Worm (Caenorhabditis elegans) whole organism, L4/young adult: ENCODE data around the gene pha-2.

ENCODE experiments used
- W03F9.2 ChIP-seq: fragments of 150-350 bp; optimal IDR thresholded peaks from 2 replicates; lab custom pipeline; 2014; ENCODE audit warnings: missing biosample characterization, missing genetic modification characterization
- him-1 ChIP-seq: sonication (generic microtip); optimal IDR thresholded peaks from 2 replicates; lab custom pipeline; 2016; ENCODE audit warnings: missing genotype, missing genetic modification reagents, missing genetic modification characterization, missing compliant biosample characterization

ce11 chrX:617730-618129 is 19.1 kb downstream of the pha-2 start:
- no peak for TF ChIP-seq W03F9.2 (tag; lab: Kevin White, UChicago)
- TF ChIP-seq him-1: no peak
